Fruit fly (Drosophila melanogaster) Kc167 (cell line): Measurements from ENCODE around the gene ras.

Experiments
- Myc ChIP-seq: fragments of >200 bp; optimal IDR thresholded peaks from 2 replicates; lab custom pipeline; 2017; ENCODE audit warnings: missing external identifiers
- Sin3A ChIP-seq: fragments of >200 bp; optimal IDR thresholded peaks from 2 replicates; lab custom pipeline; 2018; ENCODE audit warnings: missing external identifiers
- h ChIP-seq: fragments of >200 bp; optimal IDR thresholded peaks from 3 replicates; lab custom pipeline; 2018; ENCODE audit warnings: missing external identifiers
- insv ChIP-seq: fragments of >200 bp; optimal IDR thresholded peaks from 3 replicates; lab custom pipeline; 2018; ENCODE audit warnings: missing external identifiers
- psq ChIP-seq: fragments of >200 bp; optimal IDR thresholded peaks from 2 replicates; lab custom pipeline; 2017; ENCODE audit warnings: missing external identifiers
- ttk ChIP-seq: sonication (Bioruptor generic); optimal IDR thresholded peaks from 2 replicates; lab custom pipeline; 2017; ENCODE audit warnings: missing external identifiers

Gene ras

DNA sequence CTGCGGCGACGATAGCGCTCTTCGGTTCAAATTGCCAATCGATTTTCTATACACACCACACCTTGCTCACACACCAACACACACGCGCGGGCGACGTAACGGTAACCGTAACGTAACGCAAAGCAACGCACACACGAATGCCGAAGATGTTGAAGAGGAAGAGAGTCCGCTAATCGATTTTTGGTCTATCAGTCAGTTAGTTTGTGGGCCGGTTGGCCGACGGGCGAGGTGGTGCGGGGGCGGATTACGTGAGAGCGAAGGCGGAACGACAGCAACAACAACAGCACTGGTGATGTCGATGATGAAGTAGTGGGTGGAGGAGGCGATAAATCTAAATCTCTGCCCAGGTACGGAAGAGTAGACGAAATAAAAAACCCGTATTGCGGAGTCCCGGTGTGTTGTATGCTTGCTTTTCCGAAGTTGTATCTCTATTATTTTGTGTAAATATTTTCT, at the start of gene ras:
TSS of gene ras (plus strand) at position 188 of the 453 bp plus-strand sequence.
- TF ChIP-seq Sin3A (lab: Kevin White, UChicago) (no peak), insv (lab: Kevin White, UChicago) (no peak)

DNA sequence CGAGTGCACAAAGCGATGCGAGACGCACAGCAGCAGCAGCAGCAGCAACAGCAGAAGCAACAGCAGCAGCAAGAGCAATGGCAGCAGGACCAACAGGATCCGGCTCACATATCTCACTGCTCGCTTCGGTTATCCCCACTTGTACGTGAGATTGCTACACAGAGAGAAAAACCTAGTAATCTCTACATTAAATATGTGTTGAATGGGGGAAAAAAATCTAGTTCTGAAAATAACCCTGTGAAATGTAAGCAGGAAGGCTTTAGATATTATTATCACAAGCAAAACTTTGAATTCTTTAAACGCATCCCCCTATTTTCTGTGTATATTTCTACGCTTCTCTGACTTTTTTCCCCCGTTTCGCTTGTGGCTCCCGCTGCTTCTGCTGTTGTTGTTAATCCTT, 46.6 kb upstream of the ras start:
- TF ChIP-seq insv (lab: Kevin White, UChicago) (no peak), Myc (lab: Kevin White, UChicago) (no peak), psq (lab: Kevin White, UChicago) (no peak), h (no peak), ttk (no peak), Sin3A (lab: Kevin White, UChicago) (no peak)

DNA sequence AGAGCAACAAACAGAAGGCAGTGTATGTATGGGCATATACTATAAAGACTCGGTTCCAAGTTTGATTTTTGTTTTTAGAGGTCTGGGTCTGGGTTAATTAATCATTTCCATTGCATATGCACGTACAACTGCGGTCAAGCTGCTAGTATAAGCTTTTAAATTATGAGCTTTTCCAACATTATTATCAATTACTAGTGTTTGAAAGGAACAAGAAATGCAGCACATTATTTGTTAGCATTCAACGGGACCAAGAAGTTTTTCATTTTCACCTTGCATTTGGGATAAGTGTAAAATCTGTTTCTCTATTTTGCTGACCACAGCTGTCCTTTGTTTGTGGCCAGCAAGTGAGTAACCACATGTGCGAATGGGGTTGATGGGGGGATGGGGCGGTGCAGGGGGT, 26.4 kb upstream of the ras start:
- TF ChIP-seq h (no peak), Myc (lab: Kevin White, UChicago) (no peak), Sin3A (lab: Kevin White, UChicago) (no peak), psq (lab: Kevin White, UChicago) (no peak), insv (lab: Kevin White, UChicago) (no peak), ttk (no peak)

DNA sequence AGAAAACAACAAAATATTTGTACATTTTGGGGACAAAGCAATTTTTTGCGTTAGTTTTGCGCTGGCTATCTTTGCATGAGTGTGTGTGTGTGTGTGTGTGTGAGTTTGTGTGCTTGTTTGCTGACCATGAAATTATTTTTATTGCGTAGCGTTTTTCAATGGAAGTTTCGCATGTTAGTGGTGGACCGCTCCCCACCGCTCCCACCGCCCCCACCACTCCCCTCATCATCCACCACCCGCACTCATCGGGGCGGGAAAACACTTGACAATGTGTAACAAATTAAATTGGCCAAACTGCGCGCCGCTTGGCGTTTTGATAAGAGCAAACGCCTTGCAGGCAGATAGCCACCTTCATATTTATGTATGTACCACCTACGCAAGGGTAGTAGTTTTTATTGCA, 25.0 kb upstream of the ras start:
- TF ChIP-seq psq (lab: Kevin White, UChicago), result no peak
- no peak for TF ChIP-seq h
- TF ChIP-seq Myc (lab: Kevin White, UChicago), result no peak
- TF ChIP-seq insv (lab: Kevin White, UChicago), result no peak
- no peak for TF ChIP-seq Sin3A (lab: Kevin White, UChicago)
- TF ChIP-seq ttk, result no peak

DNA sequence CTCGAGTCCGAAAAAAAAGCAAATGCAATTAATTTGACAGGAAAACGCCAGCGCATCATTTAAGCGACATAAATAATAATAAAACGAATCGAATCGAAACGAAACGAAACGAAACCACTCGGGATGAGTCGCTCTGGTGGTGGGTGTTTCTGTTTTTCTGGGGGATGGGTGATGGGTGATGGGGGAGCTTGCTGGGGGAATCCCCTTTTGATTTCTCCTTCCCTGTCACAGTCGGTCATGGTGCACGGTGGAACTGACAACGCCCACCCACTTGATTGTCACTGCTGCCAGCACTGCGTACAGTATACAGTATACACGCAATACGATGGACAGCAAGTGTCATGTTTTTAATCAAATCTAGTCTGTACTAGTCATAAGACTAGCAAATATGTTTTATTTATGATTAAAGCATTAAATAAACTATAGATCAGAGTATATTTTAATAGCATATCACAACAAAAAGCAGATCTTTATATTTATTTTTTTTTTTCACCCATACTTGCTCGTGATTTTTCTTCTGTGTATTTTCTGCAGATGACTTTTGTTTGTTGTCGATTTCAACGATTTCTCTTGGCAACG, 22.3 kb upstream of the ras start:
- TF ChIP-seq insv (lab: Kevin White, UChicago) (no peak), h (no peak), Sin3A (lab: Kevin White, UChicago) (no peak), Myc (lab: Kevin White, UChicago) (no peak)

DNA sequence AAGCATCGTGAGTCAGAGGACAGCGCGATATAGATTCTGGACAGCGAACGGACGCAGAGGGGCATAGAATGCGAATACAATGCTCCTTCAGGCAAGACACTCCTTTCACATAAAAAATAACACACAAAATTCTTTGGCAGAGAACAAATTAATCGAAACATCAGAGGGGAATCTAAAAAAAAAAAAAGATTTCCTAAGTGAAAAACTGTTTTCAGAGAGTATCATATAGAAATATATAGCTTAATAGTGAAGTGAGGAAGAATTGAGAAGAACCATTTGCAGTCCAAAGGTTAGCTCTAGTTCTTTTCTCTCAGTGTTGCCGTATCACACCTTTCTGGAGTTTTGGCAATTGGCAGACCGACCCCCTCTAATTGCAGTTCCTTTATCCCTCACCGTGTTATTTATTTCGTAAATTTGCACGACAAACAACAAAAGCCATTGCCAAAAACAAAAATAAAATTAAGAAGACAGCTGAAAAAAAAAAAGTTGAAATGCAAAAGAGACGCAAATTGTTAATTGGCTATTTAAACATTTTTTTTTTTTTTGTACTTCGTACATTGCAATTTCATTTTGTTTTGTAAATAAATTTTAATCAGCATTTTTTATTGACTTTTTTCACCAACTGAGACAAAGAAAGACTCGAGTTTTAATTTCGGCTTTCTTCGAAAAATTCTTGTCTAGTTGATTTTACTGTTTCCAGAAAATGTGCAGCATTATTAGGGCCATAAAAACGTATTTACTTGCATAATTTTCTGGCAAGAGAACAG, 20.6 kb upstream of the ras start:
- TF ChIP-seq Sin3A (lab: Kevin White, UChicago) (no peak), h (no peak), ttk (no peak), Myc (lab: Kevin White, UChicago) (no peak), insv (lab: Kevin White, UChicago) (no peak), psq (lab: Kevin White, UChicago) (no peak)

DNA sequence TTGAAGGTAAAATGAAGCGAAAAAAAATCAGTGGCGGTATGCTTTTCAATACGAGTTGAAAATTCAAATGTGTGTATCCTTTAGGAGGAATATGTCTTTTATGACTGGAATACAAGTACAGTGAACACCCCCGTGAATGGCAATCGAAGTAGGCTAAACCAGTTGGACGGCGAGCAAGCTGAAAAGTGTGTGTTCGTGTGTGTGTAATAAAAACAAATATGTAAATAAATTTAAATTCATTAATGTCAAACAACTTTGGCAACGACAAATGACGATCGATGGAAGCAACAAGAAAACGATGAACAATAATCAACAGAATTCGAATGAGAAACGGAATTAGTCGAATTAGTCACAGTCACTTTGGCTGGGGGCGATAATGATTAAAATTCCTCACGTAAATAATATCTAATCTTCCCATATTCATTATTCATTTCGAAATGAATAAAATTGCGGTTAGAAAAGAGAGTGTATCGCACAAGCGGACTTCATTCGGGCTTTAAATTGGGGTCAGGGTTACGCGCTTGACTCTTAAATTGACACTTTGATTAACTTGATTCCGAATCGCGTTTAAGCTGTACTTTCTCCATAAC, 18.1 kb upstream of the ras start:
- no peak for TF ChIP-seq Sin3A (lab: Kevin White, UChicago)

DNA sequence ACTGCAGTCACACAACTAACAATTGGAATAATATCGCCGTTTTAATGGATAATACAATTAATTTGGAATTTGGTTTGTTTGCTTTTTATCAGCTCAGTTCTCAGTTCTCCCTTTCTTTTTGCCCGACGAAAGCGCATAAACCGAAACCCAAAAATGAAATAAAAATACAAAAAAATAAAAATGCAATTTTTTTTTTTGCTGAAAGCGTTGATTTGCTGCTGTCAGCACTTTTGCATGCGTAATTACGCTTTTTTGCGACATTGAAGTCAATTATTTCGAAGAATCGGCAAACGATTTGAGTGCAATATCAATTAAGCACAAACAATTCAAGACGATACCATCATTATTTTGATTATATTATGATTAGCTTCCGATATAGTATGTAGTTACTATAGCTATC, 17.0 kb upstream of the ras start:
- no peak for TF ChIP-seq h
- no peak for TF ChIP-seq ttk
- no peak for TF ChIP-seq psq (lab: Kevin White, UChicago)
- TF ChIP-seq Sin3A (lab: Kevin White, UChicago), result no peak
- TF ChIP-seq Myc (lab: Kevin White, UChicago), result no peak
- TF ChIP-seq insv (lab: Kevin White, UChicago), result no peak

DNA sequence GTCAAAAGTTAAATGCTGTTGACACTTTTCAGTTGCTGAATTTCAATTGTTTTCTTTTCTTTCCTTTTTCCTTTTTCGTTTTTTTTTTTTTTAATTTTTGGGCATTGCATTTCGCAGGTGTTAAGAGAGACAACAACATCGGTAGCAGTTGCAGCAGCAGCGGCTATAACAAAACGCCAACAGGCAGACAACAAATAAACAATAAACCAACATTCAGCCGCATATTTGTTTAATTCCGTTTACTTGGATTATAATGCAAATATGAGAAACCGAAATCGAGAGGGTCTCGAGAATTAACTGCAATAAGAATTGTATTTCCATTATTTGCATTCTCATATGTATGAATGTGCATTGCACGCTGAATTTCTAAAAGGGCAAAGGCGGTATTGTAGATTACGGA, 16.3 kb upstream of the ras start:
- TF ChIP-seq Sin3A (lab: Kevin White, UChicago) (no peak), h (no peak), Myc (lab: Kevin White, UChicago) (no peak), ttk (no peak), insv (lab: Kevin White, UChicago) (no peak), psq (lab: Kevin White, UChicago) (no peak)

DNA sequence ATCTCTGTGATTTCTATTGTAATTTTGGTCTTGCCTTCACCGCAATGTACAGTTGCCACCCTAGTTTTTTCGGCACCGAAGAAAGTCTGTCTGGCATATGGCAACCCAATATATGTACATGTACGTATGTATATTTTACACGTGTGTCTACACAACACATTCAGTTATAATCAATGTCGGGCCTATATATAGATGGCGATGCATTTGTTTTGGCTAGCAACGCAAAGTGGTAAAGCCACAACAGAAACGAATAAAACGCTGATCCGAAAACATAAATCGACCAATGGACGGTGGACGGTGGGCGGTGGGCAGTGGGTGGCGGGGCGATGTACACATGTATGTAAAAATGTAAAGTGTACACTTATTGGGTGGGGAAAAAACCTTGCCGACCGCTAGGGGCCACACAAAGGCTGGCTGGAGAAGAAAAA, 15.7 kb upstream of the ras start:
- no peak for TF ChIP-seq h
- TF ChIP-seq Myc (lab: Kevin White, UChicago), result no peak
- no peak for TF ChIP-seq insv (lab: Kevin White, UChicago)
- TF ChIP-seq ttk, result no peak
- TF ChIP-seq psq (lab: Kevin White, UChicago), result no peak
- TF ChIP-seq Sin3A (lab: Kevin White, UChicago), result no peak

DNA sequence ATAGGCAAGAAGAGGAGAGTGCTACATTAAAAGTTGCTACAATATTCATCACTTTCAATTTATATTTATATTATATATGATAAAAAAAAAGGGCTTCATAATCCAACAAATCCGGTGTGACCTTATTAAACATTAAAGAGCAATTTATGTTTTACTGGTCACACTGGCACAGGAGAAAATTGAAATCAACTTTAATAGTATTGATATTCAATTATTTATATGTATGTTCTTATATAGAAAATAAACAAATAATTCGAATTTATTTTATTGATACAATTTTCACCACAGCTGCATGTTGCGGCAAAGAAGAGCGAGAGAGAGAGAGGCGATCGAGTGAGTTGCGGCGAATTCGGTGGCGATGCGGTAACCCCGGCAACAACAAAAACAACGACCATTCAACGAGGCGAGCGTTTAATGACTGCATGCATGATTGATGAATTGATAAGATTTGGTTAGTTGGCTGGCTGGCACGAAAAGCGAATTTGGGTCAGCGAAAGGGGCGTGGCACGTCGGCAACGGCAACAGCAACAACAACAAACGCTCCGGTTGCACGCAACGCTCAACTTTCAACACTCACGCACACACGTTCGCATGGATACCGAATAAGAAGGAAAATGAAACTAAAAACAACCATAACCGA, 15.0 kb upstream of the ras start:
- TF ChIP-seq Sin3A (lab: Kevin White, UChicago) (no peak), h (no peak), psq (lab: Kevin White, UChicago) (no peak), ttk (no peak), insv (lab: Kevin White, UChicago) (no peak), Myc (lab: Kevin White, UChicago) (no peak)
